Worm (Caenorhabditis elegans) whole organism, dauer: Measurements from ENCODE around the gene T07C4.3.

Experiments
- unc-62 ChIP-seq: sonication (generic microtip); optimal IDR thresholded peaks from 2 replicates; lab custom pipeline; 2017; ENCODE audit warnings: missing biosample characterization, missing genetic modification reagents, missing genetic modification characterization

Gene T07C4.3

ce11 chrIII:10335086-10335485 is 16.9 kb upstream of the T07C4.3 start, which contains the start of gene ced-9:
Gene ced-9, plus strand, starts transcription at chrIII:10335172.
- TF ChIP-seq unc-62: no peak

- no peak for TF ChIP-seq unc-62
Observed at ce11 chrIII:10336109-10336508, 15.8 kb upstream of the T07C4.3 start.

ce11 chrIII:10337508-10338166 is 14.3 kb upstream of the T07C4.3 start, which contains the start of gene ttr-15:
Gene ttr-15, plus strand, starts transcription at chrIII:10337847.
- TF ChIP-seq unc-62: no peak

DNA sequence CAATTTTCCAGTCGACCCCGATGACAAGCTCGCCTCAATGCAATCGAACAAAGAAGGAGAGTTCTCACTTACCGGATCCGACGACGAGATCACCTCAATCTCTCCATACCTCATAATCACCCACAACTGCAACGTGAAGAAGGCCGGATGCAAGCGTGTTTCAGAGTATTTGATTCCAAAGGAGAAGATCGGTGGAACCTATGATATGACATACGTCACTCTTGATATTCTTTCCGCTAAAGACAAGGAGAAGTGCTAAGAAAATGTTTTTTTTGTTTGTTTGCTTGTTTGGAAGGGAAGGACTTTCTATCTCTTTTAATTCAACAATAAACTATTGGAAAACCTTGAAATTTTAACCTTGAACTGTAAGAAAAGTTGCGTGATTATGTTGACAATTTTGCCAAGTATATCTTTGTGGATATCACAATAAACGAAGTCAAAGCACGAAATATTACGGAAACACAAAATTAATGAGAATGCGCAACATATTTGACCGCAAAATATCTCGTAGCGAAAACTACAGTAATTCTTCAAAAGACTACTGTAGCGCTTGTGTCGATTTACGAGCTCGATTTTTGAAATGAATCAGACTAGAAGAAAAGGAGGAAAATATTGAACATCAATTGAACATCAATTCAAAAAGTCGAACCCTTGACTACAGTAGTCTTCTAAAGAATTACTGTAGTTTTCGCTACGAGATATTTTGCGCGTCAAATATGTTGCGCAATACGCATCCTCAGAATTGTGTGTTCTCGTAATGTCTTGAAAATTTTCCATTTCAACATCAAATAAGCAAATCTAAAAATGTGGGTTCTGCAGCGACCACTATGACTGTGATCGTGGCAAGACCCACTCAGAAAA is 12.7 kb upstream of the T07C4.3 start:
- TF ChIP-seq unc-62: no peak

DNA sequence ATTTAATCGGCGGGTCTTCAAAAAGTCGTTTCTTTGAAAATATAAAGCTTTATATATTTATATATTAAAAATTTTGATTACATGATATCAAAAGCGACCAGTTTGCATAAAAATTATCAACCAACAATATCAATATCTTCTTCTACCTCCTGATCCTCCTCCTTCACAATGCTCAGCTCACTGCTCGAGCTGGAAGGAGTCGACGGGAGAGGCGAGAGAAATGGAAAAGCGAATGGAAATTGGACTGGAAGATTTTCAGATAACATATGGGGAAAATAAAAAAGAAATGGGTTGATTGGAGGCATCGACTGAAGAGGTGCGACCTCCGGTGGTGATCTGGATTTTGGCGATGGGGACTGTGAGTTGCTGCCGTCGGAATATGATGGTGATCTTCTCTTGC is 12.0 kb upstream of the T07C4.3 start:
- no peak for TF ChIP-seq unc-62

DNA sequence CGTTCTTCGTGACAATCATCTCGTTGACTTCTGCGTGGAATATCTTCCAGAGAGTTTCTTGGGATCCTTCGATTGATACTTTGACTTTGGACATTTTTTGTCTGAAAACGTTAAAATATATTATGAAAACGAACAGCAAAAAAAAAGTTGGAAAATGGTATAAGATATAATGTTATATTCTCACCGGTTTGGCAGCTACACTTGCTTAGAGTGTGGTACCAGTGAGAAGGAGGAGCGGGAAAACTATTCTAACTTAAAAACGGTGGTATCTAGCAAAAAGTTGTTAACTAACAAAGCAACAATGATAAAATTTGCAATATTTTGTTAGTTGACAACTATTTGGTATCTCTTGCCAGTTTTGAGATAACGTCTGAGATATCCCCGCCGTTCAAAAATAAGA is 10.2 kb upstream of the T07C4.3 start, which contains the start of gene tbx-9:
Gene tbx-9, minus strand, starts transcription at position 101 of the 400 bp plus-strand sequence.
- TF ChIP-seq unc-62: no peak

DNA sequence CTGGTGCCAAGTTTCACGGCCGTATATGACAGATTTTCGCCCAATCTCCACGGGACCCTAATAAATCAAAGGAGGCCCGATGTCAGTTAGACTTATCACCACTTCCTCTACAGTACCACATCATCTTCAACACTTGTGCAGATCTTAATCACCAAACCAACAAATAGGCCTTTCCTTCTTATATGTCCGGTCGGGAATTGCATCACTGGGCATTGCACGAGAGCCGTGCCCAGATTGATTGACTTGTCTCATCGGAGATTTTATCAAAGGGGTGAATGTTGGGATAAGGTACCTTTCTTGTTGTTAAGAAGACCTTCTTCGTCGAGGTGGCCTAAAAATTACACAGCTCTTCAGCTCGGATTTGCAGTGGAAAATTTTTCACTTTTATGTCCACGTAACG is 7.2 kb upstream of the T07C4.3 start:
- TF ChIP-seq unc-62: no peak

DNA sequence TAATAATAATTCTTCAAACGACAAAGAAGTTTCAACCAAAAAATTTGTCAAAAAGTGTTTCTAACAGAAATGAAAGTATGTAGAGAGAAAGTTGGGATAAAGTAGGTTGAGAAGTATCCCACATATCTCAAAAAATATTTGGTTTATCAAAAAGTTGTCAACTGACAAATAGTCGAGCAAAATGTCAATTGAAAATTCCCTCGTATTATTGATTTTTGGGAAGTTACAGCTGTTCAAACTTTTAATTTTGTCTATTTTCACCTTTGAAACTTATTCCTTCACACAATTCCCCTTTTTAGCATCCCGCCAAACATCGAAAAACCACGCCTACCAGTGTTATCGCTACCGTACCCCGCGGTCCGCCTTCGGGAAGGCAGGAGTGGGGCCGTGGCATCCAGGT is 4.9 kb upstream of the T07C4.3 start, which contains the start of gene tbx-8:
Gene tbx-8, plus strand, starts transcription at position 301 of the 400 bp plus-strand sequence.
- TF ChIP-seq unc-62: no peak

DNA sequence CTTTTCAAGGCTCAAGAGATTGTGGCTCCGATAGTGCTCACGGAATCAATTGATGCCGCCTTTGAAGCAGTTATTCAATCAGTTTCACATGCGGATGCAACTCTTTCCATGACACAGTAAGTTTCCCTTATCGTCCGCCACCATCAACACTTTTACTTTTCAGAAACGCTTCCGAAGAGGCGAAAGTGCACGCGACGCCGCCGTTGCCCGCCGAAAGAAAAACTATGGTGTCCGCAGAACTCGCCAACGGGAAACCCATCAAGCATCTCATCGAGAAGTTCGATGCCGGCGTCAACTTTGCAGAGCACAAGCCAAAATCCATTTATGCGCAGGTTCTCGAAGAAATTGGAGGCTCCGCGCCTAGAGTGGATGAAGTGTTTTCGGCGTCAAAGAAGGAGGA is 1.5 kb downstream of the T07C4.3 start:
- no peak for TF ChIP-seq unc-62

- no peak for TF ChIP-seq unc-62
Observed at ce11 chrIII:10354591-10354990, 2.6 kb downstream of the T07C4.3 start.

DNA sequence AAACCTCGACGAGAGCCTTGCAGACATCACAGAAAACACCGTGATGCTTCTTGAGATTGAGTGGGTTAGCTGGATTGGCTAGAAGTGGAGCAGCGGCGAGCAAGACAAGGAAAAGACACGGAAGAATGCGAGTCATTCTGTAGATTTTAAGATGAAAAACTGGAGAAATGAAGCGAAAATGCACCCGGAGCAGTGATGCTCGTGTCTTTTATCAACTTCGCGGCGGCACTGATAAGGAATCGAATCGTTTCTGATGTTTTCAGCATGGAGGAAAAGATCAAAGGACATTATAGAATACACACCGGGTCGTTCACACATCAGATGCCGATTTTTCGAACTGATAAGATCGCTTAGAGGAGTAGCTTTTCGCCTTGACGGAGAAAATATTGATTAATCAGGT is 3.4 kb downstream of the T07C4.3 start, which contains the start of gene spp-1:
Gene spp-1, minus strand, starts transcription at position 287 of the 400 bp plus-strand sequence.
- no peak for TF ChIP-seq unc-62

ce11 chrIII:10357598-10358186 is 5.7 kb downstream of the T07C4.3 start, which contains the start of gene umps-1:
Gene umps-1, minus strand, starts transcription at chrIII:10357648.
- TF ChIP-seq unc-62: no peak

ce11 chrIII:10358751-10359150 is 6.8 kb downstream of the T07C4.3 start:
- no peak for TF ChIP-seq unc-62

- TF ChIP-seq unc-62: no peak
Observed at ce11 chrIII:10359916-10360315, 8.0 kb downstream of the T07C4.3 start.

- no peak for TF ChIP-seq unc-62
Observed at ce11 chrIII:10361456-10361855, 9.5 kb downstream of the T07C4.3 start.

ce11 chrIII:10362920-10363319 is 11.0 kb downstream of the T07C4.3 start:
- TF ChIP-seq unc-62: no peak

- no peak for TF ChIP-seq unc-62
Observed at ce11 chrIII:10364656-10365055, 12.7 kb downstream of the T07C4.3 start, which contains the start of gene tbc-8. Gene tbc-8, plus strand, starts transcription at chrIII:10364956.
